Worm (Caenorhabditis elegans) whole organism, L3 larva: ENCODE results near the gene alh-4.

Source experiments
- ZK546.5 ChIP-seq: sonication (generic microtip); optimal IDR thresholded peaks from 2 replicates; lab custom pipeline; 2017; ENCODE audit warnings: missing biosample characterization, missing genetic modification characterization
- ama-1 ChIP-seq: fragments of 150-350 bp; optimal IDR thresholded peaks from 2 replicates; lab custom pipeline; 2018
- fkh-10 ChIP-seq: sonication (generic microtip); optimal IDR thresholded peaks from 2 replicates; lab custom pipeline; 2017; ENCODE audit warnings: missing biosample characterization, missing genetic modification reagents, missing genetic modification characterization
- fos-1 ChIP-seq: fragments of 150-350 bp; optimal IDR thresholded peaks from 2 replicates; lab custom pipeline; 2014; ENCODE audit warnings: missing biosample characterization, missing genetic modification characterization
- lin-15B ChIP-seq: fragments of 150-350 bp; optimal IDR thresholded peaks from 2 replicates; lab custom pipeline; 2014; ENCODE audit warnings: missing biosample characterization, missing genetic modification characterization
- nhr-77 ChIP-seq: fragments of 150-350 bp; optimal IDR thresholded peaks from 2 replicates; lab custom pipeline; 2014; ENCODE audit warnings: missing biosample characterization, missing genetic modification characterization
- snpc-4 ChIP-seq: fragments of 150-350 bp; optimal IDR thresholded peaks from 2 replicates; lab custom pipeline; 2014; ENCODE audit warnings: missing biosample characterization, missing genetic modification characterization
- tbx-2 ChIP-seq: sonication (generic microtip); optimal IDR thresholded peaks from 2 replicates; lab custom pipeline; 2016; ENCODE audit warnings: mild to moderate bottlenecking, missing genetic modification characterization, missing compliant biosample characterization
- unc-62 ChIP-seq: fragments of 150-350 bp; sonication (generic microtip); optimal IDR thresholded peaks from 4 replicates; lab custom pipeline; 2014; ENCODE audit warnings: missing biosample characterization, missing genetic modification reagents, missing genetic modification characterization

ce11 chrV:6400950-6401551 lies 28.7 kb downstream of the alh-4 start:
- TF ChIP-seq nhr-77 (tag; lab: Kevin White, UChicago) (no peak), lin-15B (tag; lab: Kevin White, UChicago) (no peak), fos-1 (tag; lab: Kevin White, UChicago) (no peak), ama-1 (lab: Kevin White, UChicago) (no peak), tbx-2 (tag; lab: Kevin White, UChicago) (no peak), ZK546.5 (no peak), snpc-4 (tag; lab: Kevin White, UChicago) (no peak), fkh-10 (GFP tag; lab: Kevin White, UChicago) (no peak), unc-62 (no peak)
